Worm (Caenorhabditis elegans) whole organism, late embryonic: ENCODE data around the gene cyp-13B2.

ENCODE experiments used
- ama-1 ChIP-seq: fragments of 150-350 bp; optimal IDR thresholded peaks from 2 replicates; lab custom pipeline; 2014
- fax-1 ChIP-seq: sonication (generic microtip); optimal IDR thresholded peaks from 2 replicates; lab custom pipeline; 2016; ENCODE audit warnings: missing genotype, missing genetic modification characterization, missing compliant biosample characterization
- fkh-10 ChIP-seq: fragments of 150-350 bp; optimal IDR thresholded peaks from 2 replicates; lab custom pipeline; 2014; ENCODE audit warnings: missing biosample characterization, missing genetic modification reagents, missing genetic modification characterization
- odd-2 ChIP-seq: sonication (generic microtip); optimal IDR thresholded peaks from 2 replicates; lab custom pipeline; 2017; ENCODE audit warnings: antibody characterized with exemption, mild to moderate bottlenecking, missing genetic modification characterization, missing compliant biosample characterization
- pha-4 ChIP-seq: fragments of 150-350 bp; optimal IDR thresholded peaks from 2 replicates; lab custom pipeline; 2018; ENCODE audit warnings: missing biosample characterization, missing genetic modification reagents, missing genetic modification characterization
- pqm-1 ChIP-seq: sonication (generic microtip); optimal IDR thresholded peaks from 2 replicates; lab custom pipeline; 2016; ENCODE audit warnings: missing genetic modification characterization, missing compliant biosample characterization

- TF ChIP-seq odd-2: no peak
- no peak for TF ChIP-seq fax-1 (tag; lab: Kevin White, UChicago)
- no peak for TF ChIP-seq pqm-1 (tag; lab: Kevin White, UChicago)
- TF ChIP-seq fkh-10: no peak
- TF ChIP-seq pha-4 (tag; lab: Kevin White, UChicago): no peak
- no peak for TF ChIP-seq ama-1 (lab: Kevin White, UChicago)
These were observed 42.9 kb upstream of the cyp-13B2 start for ce11 chrX:14182514-14182913.
